Worm (Caenorhabditis elegans): ENCODE results near the gene Y77E11A.7.

The Y77E11A.7 gene

ce11 chrIV:1375289-1375688 is 44.4 kb downstream of the Y77E11A.7 start:
- TF ChIP-seq hnd-1 (tag; optimal IDR thresholded peaks at IDR 0.05) (no peak), aly-1 (tag; optimal IDR thresholded peaks at IDR 0.05) (no peak), hmg-4 (GFP tag; optimal IDR thresholded peaks at IDR 0.05) (no peak), B0310.2 (tag; optimal IDR thresholded peaks at IDR 0.05) (no peak), tbx-11 (GFP tag; IDR thresholded peaks at IDR 0.05) (no peak), hmbx-1 (tag; optimal IDR thresholded peaks at IDR 0.05) (no peak), ets-7 (tag; optimal IDR thresholded peaks at IDR 0.05) (no peak), ceh-13 (GFP tag; optimal IDR thresholded peaks at IDR 0.05) (no peak), tra-4 (tag; optimal IDR thresholded peaks at IDR 0.05) (no peak), ama-1 (optimal IDR thresholded peaks at IDR 0.05) (no peak), sea-1 (GFP tag; conservative IDR thresholded peaks at IDR 0.05) (no peak), F13C5.2 (tag; optimal IDR thresholded peaks at IDR 0.05) (no peak), pes-1 (GFP tag; IDR thresholded peaks at IDR 0.05) (no peak), flt-1 (GFP tag; IDR thresholded peaks at IDR 0.05) (no peak), tbx-37 (GFP tag; conservative IDR thresholded peaks at IDR 0.05) (no peak), scrt-1 (GFP tag; IDR thresholded peaks at IDR 0.05) (no peak), ceh-36 (tag; optimal IDR thresholded peaks at IDR 0.05) (no peak)

DNA sequence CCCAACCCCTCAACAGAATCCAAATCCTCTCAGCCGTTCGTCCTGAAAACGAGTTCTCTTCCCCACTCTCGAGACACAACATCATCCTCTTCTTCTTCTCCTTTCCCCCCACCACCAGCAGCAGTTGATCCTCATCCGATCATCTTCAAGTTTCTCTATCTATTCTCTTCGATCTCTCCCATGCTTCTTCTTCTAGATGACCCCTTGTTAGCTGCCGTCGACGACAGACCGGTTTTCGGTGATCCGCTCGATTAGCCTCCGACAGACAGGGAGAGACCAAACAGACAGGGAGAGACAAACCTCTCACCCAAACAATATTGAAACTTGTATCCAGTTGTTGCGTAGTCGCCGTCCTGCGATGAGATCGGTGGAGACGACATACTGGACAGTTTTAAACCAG is 48.3 kb downstream of the Y77E11A.7 start:
- TF ChIP-seq hnd-1 (tag; optimal IDR thresholded peaks at IDR 0.05): no peak
- no peak for TF ChIP-seq B0310.2 (tag; optimal IDR thresholded peaks at IDR 0.05)
- no peak for TF ChIP-seq ceh-13 (GFP tag; optimal IDR thresholded peaks at IDR 0.05)
- TF ChIP-seq hmg-4 (GFP tag; optimal IDR thresholded peaks at IDR 0.05): no peak
- TF ChIP-seq tbx-11 (GFP tag; IDR thresholded peaks at IDR 0.05): no peak
- TF ChIP-seq hmbx-1 (tag; optimal IDR thresholded peaks at IDR 0.05): no peak
- TF ChIP-seq F13C5.2 (tag; optimal IDR thresholded peaks at IDR 0.05): no peak

DNA sequence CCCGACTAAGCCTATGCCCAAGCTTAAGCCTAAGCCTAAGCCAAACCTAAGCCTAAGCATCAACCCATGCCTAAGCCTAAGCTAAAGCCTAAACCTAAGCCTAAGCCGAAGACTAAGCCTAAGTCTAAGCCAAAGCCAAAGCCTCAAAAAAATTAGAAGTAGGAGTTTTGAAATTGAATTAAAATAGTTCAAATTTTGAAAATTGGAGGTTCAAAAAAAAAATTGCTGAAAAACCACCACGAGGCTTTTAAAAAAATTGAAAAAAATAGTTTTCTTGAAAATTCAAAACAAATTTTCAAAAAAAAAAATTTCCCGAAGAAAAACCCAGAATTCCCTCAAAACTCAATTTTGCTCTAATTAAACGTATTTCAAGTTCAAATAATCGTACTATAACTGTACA is 52.6 kb downstream of the Y77E11A.7 start:
- TF ChIP-seq ama-1 (optimal IDR thresholded peaks at IDR 0.05) (no peak), sea-1 (GFP tag; conservative IDR thresholded peaks at IDR 0.05) (no peak), tbx-11 (GFP tag; IDR thresholded peaks at IDR 0.05) (no peak), scrt-1 (GFP tag; IDR thresholded peaks at IDR 0.05) (no peak), pes-1 (GFP tag; IDR thresholded peaks at IDR 0.05) (no peak), hmbx-1 (tag; optimal IDR thresholded peaks at IDR 0.05) (no peak), tra-4 (tag; optimal IDR thresholded peaks at IDR 0.05) (no peak), B0310.2 (tag; optimal IDR thresholded peaks at IDR 0.05) (no peak), ceh-36 (tag; optimal IDR thresholded peaks at IDR 0.05) (no peak), aly-1 (tag; optimal IDR thresholded peaks at IDR 0.05) (no peak), F13C5.2 (tag; optimal IDR thresholded peaks at IDR 0.05) (no peak), flt-1 (GFP tag; IDR thresholded peaks at IDR 0.05) (no peak), hmg-4 (GFP tag; optimal IDR thresholded peaks at IDR 0.05) (no peak), tbx-37 (GFP tag; conservative IDR thresholded peaks at IDR 0.05) (no peak)

DNA sequence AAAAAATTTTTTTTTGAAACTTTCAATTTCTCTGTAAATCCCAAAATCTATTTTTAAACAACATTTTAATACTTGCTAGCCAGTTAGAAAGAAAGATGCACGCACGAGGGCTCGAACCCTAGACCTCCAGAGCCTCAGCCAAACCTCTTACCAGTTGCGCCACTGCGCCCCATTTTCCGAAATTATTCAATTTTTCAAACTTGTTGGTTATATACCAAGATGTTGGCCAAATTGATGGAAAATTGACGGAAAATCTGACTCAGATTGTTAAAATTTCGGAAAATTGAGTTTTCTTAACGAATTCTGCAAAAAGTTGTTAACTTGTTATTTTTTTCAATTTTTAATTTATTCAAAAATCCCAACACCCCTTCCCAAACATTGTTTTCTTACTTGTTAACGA is 53.9 kb downstream of the Y77E11A.7 start:
- no peak for TF ChIP-seq hmg-4 (GFP tag; optimal IDR thresholded peaks at IDR 0.05)

DNA sequence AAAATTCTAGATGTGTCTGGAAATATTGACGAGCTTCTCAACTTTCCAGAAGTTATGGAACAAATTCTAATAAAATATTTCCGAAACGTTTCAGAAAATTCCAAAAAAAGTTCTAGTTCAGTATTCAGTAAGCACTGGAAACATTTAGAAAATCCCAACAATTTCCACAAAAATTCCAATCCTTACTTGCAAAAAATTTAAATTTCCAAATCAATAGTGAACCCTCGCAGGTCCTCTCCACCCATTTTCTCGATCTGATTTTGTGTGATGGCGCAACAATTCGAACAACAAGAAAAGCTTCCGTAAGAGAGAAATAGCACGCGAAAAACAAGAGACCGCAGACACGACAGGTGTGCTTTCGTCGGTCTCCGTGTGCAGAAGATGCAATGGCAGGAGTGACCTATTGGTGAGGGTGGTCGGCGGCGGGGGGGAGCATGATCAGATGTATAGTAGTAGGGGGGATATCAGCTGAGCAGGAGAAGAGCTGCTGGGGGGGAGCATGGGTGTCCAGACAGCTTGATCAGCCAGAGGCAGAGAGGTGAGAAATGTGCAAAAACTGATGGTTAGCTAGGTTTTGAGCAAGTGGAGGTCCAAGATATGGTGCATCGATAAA is 57.9 kb downstream of the Y77E11A.7 start:
- TF ChIP-seq tra-4 (tag; optimal IDR thresholded peaks at IDR 0.05): no peak
- TF ChIP-seq ceh-13 (GFP tag; optimal IDR thresholded peaks at IDR 0.05): no peak
- peak; percentile 52 for TF ChIP-seq hmg-4 (GFP tag; optimal IDR thresholded peaks at IDR 0.05)
- TF ChIP-seq scrt-1 (GFP tag; IDR thresholded peaks at IDR 0.05): no peak
- no peak for TF ChIP-seq tbx-37 (GFP tag; conservative IDR thresholded peaks at IDR 0.05)
- no peak for TF ChIP-seq ceh-36 (tag; optimal IDR thresholded peaks at IDR 0.05)

Measured in whole organism, early embryonic.